Worm (Caenorhabditis elegans): Measurements from ENCODE around the gene C36B7.1.

- TF ChIP-seq him-1 (tag; optimal IDR thresholded peaks at IDR 0.05) (no peak), dao-5 (tag; optimal IDR thresholded peaks at IDR 0.05) (no peak)
Observed at ce11 chrX:7155879-7156278, 43.2 kb downstream of the C36B7.1 start, which contains the start of gene C54D1.7.

Data from whole organism, L4/young adult.